Worm (Caenorhabditis elegans) whole organism, L4 larva: Measurements from ENCODE around the gene cha-1.

Source experiments
- D1046.2 ChIP-seq: fragments of 200-800 bp; sonication (Bioruptor generic); IDR thresholded peaks from 2 replicates; pipeline ENCODE4 v1.3.6; 2022; ENCODE audit warnings: missing genetic modification characterization, missing compliant biosample characterization
- F10B5.3 ChIP-seq: sonication (generic microtip); optimal IDR thresholded peaks from 2 replicates; lab custom pipeline; 2016; ENCODE audit warnings: mild to moderate bottlenecking, missing genetic modification characterization, missing compliant biosample characterization
- F44E2.7 ChIP-seq: fragments of 200-800 bp; sonication (Bioruptor generic); IDR thresholded peaks from 2 replicates; pipeline ENCODE4 v2.1.2; 2022; ENCODE audit warnings: missing genetic modification characterization, missing compliant biosample characterization
- T20F7.1 ChIP-seq: fragments of 200-800 bp; sonication (Bioruptor generic); optimal IDR thresholded peaks from 2 replicates; lab custom pipeline; 2018; ENCODE audit warnings: mild to moderate bottlenecking, missing genetic modification characterization, missing compliant biosample characterization
- T26A8.4 ChIP-seq: fragments of 200-800 bp; sonication (Bioruptor generic); IDR thresholded peaks from 2 replicates; pipeline ENCODE4 v1.3.6; 2022; ENCODE audit warnings: missing genetic modification characterization, missing compliant biosample characterization
- aha-1 ChIP-seq: fragments of 150-350 bp; peaks from one replicate; lab custom pipeline; 2014; ENCODE audit warnings: missing biosample characterization, missing genetic modification characterization
- ama-1 ChIP-seq: fragments of 150-350 bp; optimal IDR thresholded peaks from 2 replicates; lab custom pipeline; 2014; ENCODE audit warnings: inconsistent platforms, mixed read lengths
- ceh-28 ChIP-seq: fragments of 150-350 bp; optimal IDR thresholded peaks from 2 replicates; lab custom pipeline; 2014; ENCODE audit warnings: missing biosample characterization, missing genetic modification reagents, missing genetic modification characterization
- daf-12 ChIP-seq: fragments of 150-350 bp; optimal IDR thresholded peaks from 2 replicates; lab custom pipeline; 2014; ENCODE audit warnings: missing biosample characterization, missing genetic modification reagents, missing genetic modification characterization
- daf-16 ChIP-seq, 3 experiments: sonication (generic microtip); optimal IDR thresholded peaks; 2 replicates each; lab custom pipeline; 2016 to 2017; ENCODE audit warnings: missing genetic modification characterization in 3 of 3, missing genetic modification reagents in 3 of 3, mild to moderate bottlenecking in 2 of 3, missing compliant biosample characterization in 2 of 3, missing biosample characterization in 1 of 3, moderate library complexity in 1 of 3
- dpl-1 ChIP-seq: fragments of 150-350 bp; optimal IDR thresholded peaks from 2 replicates; lab custom pipeline; 2014; ENCODE audit warnings: missing biosample characterization, missing genetic modification reagents, missing genetic modification characterization
- duxl-1 ChIP-seq: sonication (generic microtip); optimal IDR thresholded peaks from 2 replicates; lab custom pipeline; 2016; ENCODE audit warnings: mild to moderate bottlenecking, missing genetic modification characterization, moderate library complexity, missing compliant biosample characterization; ENCODE audit not compliant: poor library complexity
- fos-1 ChIP-seq: fragments of 150-350 bp; optimal IDR thresholded peaks from 2 replicates; lab custom pipeline; 2014; ENCODE audit warnings: missing biosample characterization, missing genetic modification characterization
- hif-1 ChIP-seq, 2 experiments: sonication (generic microtip); optimal IDR thresholded peaks; 2 replicates each; lab custom pipeline; 2016 to 2017; ENCODE audit warnings: missing compliant biosample characterization in 2 of 2, missing genetic modification characterization in 2 of 2, missing genetic modification reagents in 2 of 2, missing genotype in 2 of 2, mild to moderate bottlenecking in 1 of 2
- hlh-11 ChIP-seq: fragments of 200-800 bp; sonication (Bioruptor generic); optimal IDR thresholded peaks from 2 replicates; lab custom pipeline; 2018; ENCODE audit warnings: mild to moderate bottlenecking, missing genetic modification characterization, missing compliant biosample characterization
- hmg-1.1 ChIP-seq: fragments of 200-800 bp; sonication (Bioruptor generic); IDR thresholded peaks from 2 replicates; pipeline ENCODE4 v1.3.6; 2022; ENCODE audit warnings: missing genetic modification reagents, missing genetic modification characterization, missing compliant biosample characterization
- lin-38 ChIP-seq: fragments of 200-800 bp; sonication (Bioruptor generic); IDR thresholded peaks from 2 replicates; pipeline ENCODE4 v1.3.6; 2022; ENCODE audit warnings: missing genetic modification reagents, missing genetic modification characterization, missing compliant biosample characterization
- lsy-2 ChIP-seq, 2 experiments: fragments of 150-350 bp in 1 of 2; sonication (generic microtip) in 1 of 2; optimal IDR thresholded peaks; 2 replicates each; lab custom pipeline; 2014 to 2017; ENCODE audit warnings: missing biosample characterization in 2 of 2, missing genetic modification characterization in 2 of 2
- mdt-29 ChIP-seq: fragments of 200-800 bp; sonication (Bioruptor generic); IDR thresholded peaks from 2 replicates; pipeline ENCODE4 v1.3.6; 2022; ENCODE audit warnings: missing genetic modification reagents, missing genetic modification characterization, missing compliant biosample characterization
- mep-1 ChIP-seq: fragments of 150-350 bp; sonication (generic microtip); optimal IDR thresholded peaks from 3 replicates; lab custom pipeline; 2014; ENCODE audit warnings: missing biosample characterization, missing genetic modification characterization
- mes-2 ChIP-seq: sonication (generic microtip); optimal IDR thresholded peaks from 2 replicates; lab custom pipeline; 2016; ENCODE audit warnings: missing genotype, mild to moderate bottlenecking, missing genetic modification characterization, missing compliant biosample characterization; ENCODE audit not compliant: poor library complexity, severe bottlenecking
- mxl-3 ChIP-seq: fragments of 200-800 bp; sonication (Bioruptor generic); optimal IDR thresholded peaks from 2 replicates; lab custom pipeline; 2018; ENCODE audit warnings: mild to moderate bottlenecking, missing genetic modification characterization, missing compliant biosample characterization
- nhr-102 ChIP-seq: sonication (generic microtip); optimal IDR thresholded peaks from 2 replicates; lab custom pipeline; 2016; ENCODE audit warnings: mild to moderate bottlenecking, missing genetic modification characterization, moderate library complexity, missing compliant biosample characterization
- nhr-111 ChIP-seq: fragments of 200-800 bp; sonication (Bioruptor generic); optimal IDR thresholded peaks from 2 replicates; lab custom pipeline; 2018; ENCODE audit warnings: mild to moderate bottlenecking, missing genetic modification characterization, missing compliant biosample characterization
- nhr-42 ChIP-seq: fragments of 200-800 bp; sonication (Bioruptor generic); IDR thresholded peaks from 2 replicates; pipeline ENCODE4 v1.3.6; 2022; ENCODE audit warnings: missing genetic modification characterization, missing compliant biosample characterization
- nhr-6 ChIP-seq: fragments of 150-350 bp; optimal IDR thresholded peaks from 2 replicates; lab custom pipeline; 2014; ENCODE audit warnings: missing biosample characterization, missing genetic modification characterization
- nhr-76 ChIP-seq: fragments of 150-350 bp; optimal IDR thresholded peaks from 2 replicates; lab custom pipeline; 2014; ENCODE audit warnings: missing biosample characterization, missing genetic modification characterization
- pha-4 ChIP-seq, 2 experiments: fragments of 150-350 bp in 1 of 2; fragments of 200-800 bp in 1 of 2; sonication (Bioruptor generic) in 1 of 2; IDR thresholded peaks in 1 of 2; optimal IDR thresholded peaks in 1 of 2; 2 replicates each; pipeline versions ENCODE4 v1.3.6 to Lab custom; 2014 to 2022; ENCODE audit warnings: missing genetic modification characterization in 2 of 2, missing genetic modification reagents in 2 of 2, missing biosample characterization in 1 of 2, missing compliant biosample characterization in 1 of 2
- set-16 ChIP-seq: fragments of 200-800 bp; sonication (Bioruptor generic); IDR thresholded peaks from 2 replicates; pipeline ENCODE4 v1.3.6; 2022; ENCODE audit warnings: missing genetic modification reagents, missing genetic modification characterization, missing compliant biosample characterization
- snpc-1.2 ChIP-seq: fragments of 200-800 bp; sonication (Bioruptor generic); IDR thresholded peaks from 2 replicates; pipeline ENCODE4 v1.3.6; 2022; ENCODE audit warnings: missing genetic modification reagents, missing genetic modification characterization, missing compliant biosample characterization
- tra-1 ChIP-seq: fragments of 200-800 bp; sonication (Bioruptor generic); IDR thresholded peaks from 2 replicates; pipeline ENCODE4 v1.3.6; 2022; ENCODE audit warnings: missing genetic modification reagents, missing genetic modification characterization, missing compliant biosample characterization
- vab-7 ChIP-seq: fragments of 200-800 bp; sonication (Bioruptor generic); IDR thresholded peaks from 2 replicates; pipeline ENCODE4 v1.3.6; 2022; ENCODE audit warnings: missing genetic modification reagents, missing genetic modification characterization, missing compliant biosample characterization
- zfp-3 ChIP-seq: fragments of 200-800 bp; sonication (Bioruptor generic); conservative IDR thresholded peaks from 2 replicates; pipeline ENCODE4 v1.3.6; 2022; ENCODE audit warnings: missing genetic modification reagents, missing genetic modification characterization, missing compliant biosample characterization
- zip-11 ChIP-seq: fragments of 200-800 bp; sonication (Bioruptor generic); IDR thresholded peaks from 2 replicates; pipeline ENCODE4 v1.3.6; 2022; ENCODE audit warnings: missing genetic modification characterization, missing compliant biosample characterization

Gene cha-1

ce11 chrIV:3647551-3647950 is 23.1 kb upstream of the cha-1 start (continued):
- TF ChIP-seq F44E2.7 (no peak), hif-1 (tag; optimal IDR thresholded peaks at IDR 0.05; lab: Kevin White, UChicago) (peak; percentile 6 to 92), aha-1 (tag; lab: Kevin White, UChicago) (peak; percentile 87), vab-7 (GFP tag; lab: Robert Waterston, UW) (no peak), nhr-6 (no peak), nhr-76 (no peak), hlh-11 (peak; percentile 67), duxl-1 (peak; percentile 9), nhr-111 (GFP tag; lab: Kevin White, UChicago) (no peak)

ce11 chrIV:3646338-3647154 is 22.0 kb upstream of the cha-1 start:
- TF ChIP-seq mxl-3 (GFP tag; lab: Kevin White, UChicago) (peak; percentile 1), nhr-42 (GFP tag; lab: Robert Waterston, UW) (no peak), lin-38 (GFP tag; lab: Robert Waterston, UW) (0 out of 2 replicates have a peak, but pooled peaks have one; percentile 6), F10B5.3 (tag; lab: Kevin White, UChicago) (no peak), mes-2 (tag; lab: Kevin White, UChicago) (no peak), ama-1 (peak; percentile 44), set-16 (GFP tag; lab: Robert Waterston, UW) (peak; percentile 63), ceh-28 (tag; lab: Kevin White, UChicago) (peak; percentile 73), pha-4 (GFP tag; IDR thresholded peaks at IDR 0.05; lab: Robert Waterston, UW) (no peak), pha-4 (tag; optimal IDR thresholded peaks at IDR 0.05; lab: Kevin White, UChicago) (no peak), aha-1 (tag; lab: Kevin White, UChicago) (peak; percentile 79), dpl-1 (no peak), D1046.2 (0 out of 2 replicates have a peak, but pooled peaks have one; percentile 33), fos-1 (no peak)

ce11 chrIV:3645487-3645886 is 21.0 kb upstream of the cha-1 start:
- TF ChIP-seq snpc-1.2, result 0 out of 2 replicates have a peak, but pooled peaks have one; percentile 44
- TF ChIP-seq F10B5.3 (tag; lab: Kevin White, UChicago), result no peak
- TF ChIP-seq hmg-1.1 (GFP tag; lab: Robert Waterston, UW), result peak; percentile 37; the same call in 1 of the 2 replicates
- TF ChIP-seq set-16 (GFP tag; lab: Robert Waterston, UW), result peak; percentile 89

ce11 chrIV:3644863-3645378 is 20.4 kb upstream of the cha-1 start:
- TF ChIP-seq mep-1 (tag; lab: Kevin White, UChicago) (peak; percentile 63), dpl-1 (no peak), mdt-29 (GFP tag; lab: Robert Waterston, UW) (peak; percentile 39; the same call in 1 of the 2 replicates), F44E2.7 (no peak), daf-16 (GFP tag; optimal IDR thresholded peaks at IDR 0.05; lab: Kevin White, UChicago) (peak in 1 of 2 experiments; percentile 50), daf-16 (tag; optimal IDR thresholded peaks at IDR 0.05; lab: Kevin White, UChicago) (peak; percentile 51), nhr-102 (tag; lab: Kevin White, UChicago) (peak; percentile 12), lsy-2 (tag; optimal IDR thresholded peaks at IDR 0.05; lab: Kevin White, UChicago) (peak in 1 of 2 experiments; percentile 52), zfp-3 (GFP tag; lab: Robert Waterston, UW) (peak; percentile 66; the same call in 1 of the 2 replicates), zip-11 (GFP tag; lab: Robert Waterston, UW) (no peak), daf-12 (tag; lab: Kevin White, UChicago) (no peak), tra-1 (GFP tag; lab: Robert Waterston, UW) (0 out of 2 replicates have a peak, but pooled peaks have one; percentile 6), aha-1 (tag; lab: Kevin White, UChicago) (peak; percentile 85), T26A8.4 (GFP tag; lab: Robert Waterston, UW) (0 out of 2 replicates have a peak, but pooled peaks have one; percentile 58), T20F7.1 (GFP tag; lab: Kevin White, UChicago) (peak; percentile 50), hlh-11 (peak; percentile 9)
